Fruit fly (Drosophila melanogaster): ENCODE results near the gene CG5928.

dm6 chrX:6052855-6053254, 14.9 kb upstream of the CG5928 start:
- TF ChIP-seq CTCF (optimal IDR thresholded peaks at IDR 0.05) = no peak
- no peak for TF ChIP-seq CG8478 (optimal IDR thresholded peaks at IDR 0.05)
